Fruit fly (Drosophila melanogaster): Measurements from ENCODE around the gene Paip2.

- TF ChIP-seq CG8478 (optimal IDR thresholded peaks at IDR 0.05) (no peak), CTCF (optimal IDR thresholded peaks at IDR 0.05) (no peak)
Observed at dm6 chr3R:12997550-12998233, 17.1 kb downstream of the Paip2 start, which contains the start of the genes CG17327, CG44194 and CG7518.

Data from S2 (cell line).